Worm (Caenorhabditis elegans): Measurements from ENCODE around the gene dhp-2.

dhp-2 gene

DNA sequence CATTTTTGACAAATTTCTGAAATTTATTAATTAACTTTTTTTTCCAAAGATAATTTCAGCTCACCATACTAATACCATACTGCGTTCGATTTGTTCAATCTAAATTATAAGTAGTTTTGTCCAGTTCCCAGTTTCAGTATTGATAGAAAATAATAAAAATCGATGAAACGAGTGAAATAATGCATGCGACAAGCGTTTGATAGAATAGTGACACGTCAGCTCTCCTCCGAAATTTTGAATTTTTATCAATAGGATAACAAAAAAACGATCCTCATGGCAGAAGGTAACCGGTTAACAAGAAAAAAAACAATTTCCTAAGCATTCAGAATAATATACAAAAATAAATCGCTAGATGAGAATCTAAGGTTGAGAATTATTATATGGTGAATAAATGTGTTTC, 23.8 kb downstream of the dhp-2 start, which contains the start of gene C47E12.3:
Gene C47E12.3 (minus strand): TSS at position 101 of the 400 bp plus-strand sequence.
- TF ChIP-seq lin-11 (tag; optimal IDR thresholded peaks at IDR 0.05) (no peak), sem-4 (tag; optimal IDR thresholded peaks at IDR 0.05) (no peak), R02D3.7 (tag; optimal IDR thresholded peaks at IDR 0.05) (no peak), nhr-21 (tag; optimal IDR thresholded peaks at IDR 0.05) (no peak), ceh-16 (tag; optimal IDR thresholded peaks at IDR 0.05) (no peak), nhr-23 (tag; optimal IDR thresholded peaks at IDR 0.05) (no peak), blmp-1 (tag; optimal IDR thresholded peaks at IDR 0.05; ENCODE audit: insufficient read depth) (no peak), nhr-12 (tag; optimal IDR thresholded peaks at IDR 0.05) (no peak), sma-3 (GFP tag; optimal IDR thresholded peaks at IDR 0.05) (no peak), C34F6.9 (tag; optimal IDR thresholded peaks at IDR 0.05) (no peak), mab-5 (tag; optimal IDR thresholded peaks at IDR 0.05) (no peak), sma-9 (GFP tag; optimal IDR thresholded peaks at IDR 0.05) (no peak), sma-9 (tag; optimal IDR thresholded peaks at IDR 0.05) (no peak)

DNA sequence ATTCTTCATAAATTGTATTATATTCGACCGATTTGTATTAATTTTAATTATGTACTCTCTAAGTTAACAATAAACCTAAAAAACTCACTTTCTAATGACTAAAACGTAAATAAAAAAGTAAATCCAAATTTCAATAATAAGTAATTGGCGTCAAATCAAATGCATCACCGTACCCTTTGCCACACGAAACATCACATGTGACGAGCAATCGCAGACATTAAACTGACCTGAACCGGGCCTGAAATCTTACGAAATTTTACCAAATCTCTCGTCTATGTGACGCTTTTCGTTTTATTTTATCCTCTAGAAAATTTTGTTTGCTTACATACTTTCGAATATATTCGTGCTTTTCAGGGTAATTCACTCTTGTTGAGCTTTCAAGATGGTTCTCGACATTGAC, 25.4 kb downstream of the dhp-2 start, which contains the start of the genes C47E12.2 and sars-1:
Gene C47E12.2 (minus strand): TSS at position 131 of the 400 bp plus-strand sequence.
Gene sars-1 (plus strand): TSS at position 355 of the 400 bp plus-strand sequence.
- TF ChIP-seq lin-39 (tag; optimal IDR thresholded peaks at IDR 0.05) (no peak), aly-2 (tag; optimal IDR thresholded peaks at IDR 0.05) (no peak), sem-4 (tag; optimal IDR thresholded peaks at IDR 0.05) (no peak), sma-9 (GFP tag; optimal IDR thresholded peaks at IDR 0.05) (no peak), sma-9 (tag; optimal IDR thresholded peaks at IDR 0.05) (no peak), lsy-2 (tag; optimal IDR thresholded peaks at IDR 0.05) (peak; percentile 58 to 92), nhr-129 (tag; optimal IDR thresholded peaks at IDR 0.05) (peak; percentile 88), lin-13 (GFP tag; optimal IDR thresholded peaks at IDR 0.05) (no peak), alr-1 (tag; optimal IDR thresholded peaks at IDR 0.05) (no peak), blmp-1 (tag; optimal IDR thresholded peaks at IDR 0.05; ENCODE audit: insufficient read depth) (no peak), ztf-4 (tag; optimal IDR thresholded peaks at IDR 0.05) (no peak), nhr-23 (tag; optimal IDR thresholded peaks at IDR 0.05) (no peak), nhr-25 (tag; optimal IDR thresholded peaks at IDR 0.05) (no peak), elt-1 (tag; optimal IDR thresholded peaks at IDR 0.05) (no peak), nhr-77 (tag; optimal IDR thresholded peaks at IDR 0.05) (no peak), egl-27 (tag; optimal IDR thresholded peaks at IDR 0.05) (no peak), crh-2 (tag; optimal IDR thresholded peaks at IDR 0.05) (peak; percentile 32), nhr-237 (tag; optimal IDR thresholded peaks at IDR 0.05) (no peak), skn-1 (tag; optimal IDR thresholded peaks at IDR 0.05) (no peak), C34F6.9 (tag; optimal IDR thresholded peaks at IDR 0.05) (peak; percentile 18), gmeb-1 (tag; optimal IDR thresholded peaks at IDR 0.05) (no peak), nhr-21 (tag; optimal IDR thresholded peaks at IDR 0.05) (no peak), mbf-1 (tag; optimal IDR thresholded peaks at IDR 0.05) (no peak), ztf-11 (tag; optimal IDR thresholded peaks at IDR 0.05) (no peak), nhr-6 (tag; optimal IDR thresholded peaks at IDR 0.05) (no peak), F13H6.1 (tag; optimal IDR thresholded peaks at IDR 0.05) (no peak), ZK546.5 (tag; optimal IDR thresholded peaks at IDR 0.05) (no peak), fos-1 (tag; optimal IDR thresholded peaks at IDR 0.05) (no peak)

DNA sequence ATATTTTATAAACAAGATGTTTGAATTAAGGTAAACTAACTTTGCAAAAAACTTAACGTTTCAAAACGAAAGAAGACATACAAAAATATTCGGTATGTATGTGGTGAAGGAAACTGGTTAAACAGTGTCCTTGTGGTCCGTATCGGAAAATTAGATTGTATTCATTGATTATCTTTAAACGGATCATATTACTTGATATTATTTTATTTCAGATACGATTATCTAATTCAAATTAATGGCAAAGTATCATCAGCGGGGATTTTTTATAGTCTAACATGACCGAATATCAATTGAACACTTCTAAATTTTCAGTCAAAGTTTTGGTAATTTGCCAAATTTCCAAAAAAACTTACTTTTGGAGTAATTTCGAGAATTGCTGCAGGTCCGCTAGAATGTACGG, 28.9 kb downstream of the dhp-2 start, which contains the start of gene C47E12.13:
Gene C47E12.13 (minus strand): TSS at position 101 of the 400 bp plus-strand sequence.
- TF ChIP-seq elt-1 (tag; optimal IDR thresholded peaks at IDR 0.05) (no peak), gmeb-1 (tag; optimal IDR thresholded peaks at IDR 0.05) (no peak), F13H6.1 (tag; optimal IDR thresholded peaks at IDR 0.05) (no peak), nhr-12 (tag; optimal IDR thresholded peaks at IDR 0.05) (no peak), ztf-4 (tag; optimal IDR thresholded peaks at IDR 0.05) (no peak), nhr-25 (tag; optimal IDR thresholded peaks at IDR 0.05) (no peak), nhr-10 (tag; optimal IDR thresholded peaks at IDR 0.05) (no peak), sem-4 (tag; optimal IDR thresholded peaks at IDR 0.05) (no peak), nhr-23 (tag; optimal IDR thresholded peaks at IDR 0.05) (no peak), C34F6.9 (tag; optimal IDR thresholded peaks at IDR 0.05) (no peak), crh-2 (tag; optimal IDR thresholded peaks at IDR 0.05) (no peak), elt-3 (tag; optimal IDR thresholded peaks at IDR 0.05) (no peak), dmd-4 (tag; optimal IDR thresholded peaks at IDR 0.05) (no peak), nhr-237 (tag; optimal IDR thresholded peaks at IDR 0.05) (no peak)

DNA sequence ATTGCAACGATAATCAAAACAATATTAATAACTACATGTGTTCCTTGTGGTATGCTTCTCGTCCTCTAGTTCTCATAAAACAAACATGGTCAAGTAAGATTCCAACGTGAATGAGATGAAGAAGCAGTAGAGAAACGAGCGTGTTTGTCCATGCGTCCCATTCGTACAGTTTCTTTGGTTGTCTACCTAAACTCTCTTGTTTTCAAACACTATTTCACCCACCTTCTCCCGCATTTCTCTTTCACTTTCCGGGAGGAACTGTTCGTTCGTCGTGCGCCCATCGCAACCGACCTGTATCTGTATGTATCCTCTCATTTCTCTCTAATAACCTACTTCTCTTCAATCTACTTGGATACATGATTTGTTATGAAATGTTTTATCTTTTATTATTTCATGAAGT, 29.8 kb downstream of the dhp-2 start:
- TF ChIP-seq fos-1 (tag; optimal IDR thresholded peaks at IDR 0.05) (peak; percentile 46), lin-13 (GFP tag; optimal IDR thresholded peaks at IDR 0.05) (no peak), F13H6.1 (tag; optimal IDR thresholded peaks at IDR 0.05) (peak; percentile 43), mdl-1 (tag; optimal IDR thresholded peaks at IDR 0.05) (peak in 1 of 2 experiments; percentile 19), nhr-21 (tag; optimal IDR thresholded peaks at IDR 0.05) (peak; percentile 64), ama-1 (optimal IDR thresholded peaks at IDR 0.05) (no peak), sem-4 (tag; optimal IDR thresholded peaks at IDR 0.05) (no peak), elt-1 (tag; optimal IDR thresholded peaks at IDR 0.05) (no peak), blmp-1 (tag; optimal IDR thresholded peaks at IDR 0.05; ENCODE audit: insufficient read depth) (peak; percentile 93), nhr-129 (tag; optimal IDR thresholded peaks at IDR 0.05) (peak; percentile 11), elt-3 (tag; optimal IDR thresholded peaks at IDR 0.05) (no peak), nhr-237 (tag; optimal IDR thresholded peaks at IDR 0.05) (no peak), nhr-10 (tag; optimal IDR thresholded peaks at IDR 0.05) (no peak), peb-1 (tag; optimal IDR thresholded peaks at IDR 0.05) (no peak), C34F6.9 (tag; optimal IDR thresholded peaks at IDR 0.05) (peak; percentile 8), ztf-11 (tag; optimal IDR thresholded peaks at IDR 0.05) (no peak), nhr-12 (tag; optimal IDR thresholded peaks at IDR 0.05) (no peak), crh-2 (tag; optimal IDR thresholded peaks at IDR 0.05) (peak; percentile 60), nhr-25 (tag; optimal IDR thresholded peaks at IDR 0.05) (peak; percentile 60), ceh-16 (tag; optimal IDR thresholded peaks at IDR 0.05) (no peak), egl-27 (tag; optimal IDR thresholded peaks at IDR 0.05) (no peak), lsy-2 (tag; optimal IDR thresholded peaks at IDR 0.05) (peak in 1 of 2 experiments; percentile 9), sma-3 (GFP tag; optimal IDR thresholded peaks at IDR 0.05) (peak; percentile 37)

All from whole organism, L2 larva.